Worm (Caenorhabditis elegans) whole organism, L4/young adult: Measurements from ENCODE around the gene rga-3.

ENCODE experiments used
- dao-5 ChIP-seq: sonication (generic microtip); optimal IDR thresholded peaks from 2 replicates; lab custom pipeline; 2016; ENCODE audit warnings: missing genotype, missing genetic modification characterization, moderate library complexity, missing compliant biosample characterization
- him-1 ChIP-seq: sonication (generic microtip); optimal IDR thresholded peaks from 2 replicates; lab custom pipeline; 2016; ENCODE audit warnings: missing genotype, missing genetic modification reagents, missing genetic modification characterization, missing compliant biosample characterization

- TF ChIP-seq dao-5 (tag; lab: Kevin White, UChicago) (no peak), him-1 (tag; lab: Kevin White, UChicago) (no peak)
These were observed 29.8 kb downstream of the rga-3 start, which contains the start of gene acds-10 for ce11 chrV:5747519-5747918.
